Worm (Caenorhabditis elegans) whole organism, early embryonic: ENCODE results near the gene nspb-10.

Experiments used
- ama-1 ChIP-seq: fragments of 150-350 bp; optimal IDR thresholded peaks from 2 replicates; lab custom pipeline; 2014
- hmbx-1 ChIP-seq: sonication (generic microtip); optimal IDR thresholded peaks from 2 replicates; lab custom pipeline; 2016; ENCODE audit warnings: mild to moderate bottlenecking, missing genetic modification characterization, missing compliant biosample characterization
- sea-1 ChIP-seq: fragments of 200-800 bp; sonication (Bioruptor generic); conservative IDR thresholded peaks from 2 replicates; pipeline ENCODE4 v1.3.6; 2022; ENCODE audit warnings: missing genetic modification characterization, missing compliant biosample characterization
- tbx-37 ChIP-seq: fragments of 200-800 bp; sonication (Bioruptor generic); conservative IDR thresholded peaks from 2 replicates; pipeline ENCODE4 v1.3.6; 2022; ENCODE audit warnings: missing genetic modification reagents, missing genetic modification characterization, missing compliant biosample characterization
- tra-4 ChIP-seq: sonication (generic microtip); optimal IDR thresholded peaks from 2 replicates; lab custom pipeline; 2017; ENCODE audit warnings: missing genetic modification characterization, missing compliant biosample characterization

- no peak for TF ChIP-seq hmbx-1
- TF ChIP-seq ama-1 (lab: Kevin White, UChicago): no peak
- TF ChIP-seq tra-4 (tag; lab: Kevin White, UChicago): no peak
- no peak for TF ChIP-seq tbx-37
- TF ChIP-seq sea-1: no peak
Measured at ce11 chrII:14574790-14575189, 13.3 kb downstream of the nspb-10 start.
